Worm (Caenorhabditis elegans): ENCODE results near the gene pqm-1.

Gene pqm-1

ce11 chrII:11152495-11152894 lies at the start of gene pqm-1:
Gene pqm-1, minus strand, starts transcription at chrII:11152595.
- TF ChIP-seq hnd-1 (tag; optimal IDR thresholded peaks at IDR 0.05) (no peak), F13C5.2 (tag; optimal IDR thresholded peaks at IDR 0.05) (no peak), tbx-37 (GFP tag; conservative IDR thresholded peaks at IDR 0.05) (no peak), pes-1 (GFP tag; IDR thresholded peaks at IDR 0.05) (no peak), B0310.2 (tag; optimal IDR thresholded peaks at IDR 0.05) (no peak), hmbx-1 (tag; optimal IDR thresholded peaks at IDR 0.05) (no peak)

ce11 chrII:11200234-11200755 lies 47.9 kb upstream of the pqm-1 start:
- no peak for TF ChIP-seq flt-1 (GFP tag; IDR thresholded peaks at IDR 0.05)
- no peak for TF ChIP-seq tbx-37 (GFP tag; conservative IDR thresholded peaks at IDR 0.05)
- TF ChIP-seq hnd-1 (tag; optimal IDR thresholded peaks at IDR 0.05), result no peak
- no peak for TF ChIP-seq ets-7 (tag; optimal IDR thresholded peaks at IDR 0.05)
- no peak for TF ChIP-seq ceh-36 (tag; optimal IDR thresholded peaks at IDR 0.05)
- TF ChIP-seq sea-1 (GFP tag; conservative IDR thresholded peaks at IDR 0.05), result no peak
- TF ChIP-seq F13C5.2 (tag; optimal IDR thresholded peaks at IDR 0.05), result no peak
- no peak for TF ChIP-seq ama-1 (optimal IDR thresholded peaks at IDR 0.05)

ce11 chrII:11193523-11193922 lies 41.1 kb upstream of the pqm-1 start:
- TF ChIP-seq scrt-1 (GFP tag; IDR thresholded peaks at IDR 0.05), result no peak
- no peak for TF ChIP-seq ceh-36 (tag; optimal IDR thresholded peaks at IDR 0.05)
- no peak for TF ChIP-seq tra-4 (tag; optimal IDR thresholded peaks at IDR 0.05)
- TF ChIP-seq pes-1 (GFP tag; IDR thresholded peaks at IDR 0.05), result no peak

- TF ChIP-seq hmbx-1 (tag; optimal IDR thresholded peaks at IDR 0.05), result no peak
- TF ChIP-seq tbx-37 (GFP tag; conservative IDR thresholded peaks at IDR 0.05), result no peak
- TF ChIP-seq flt-1 (GFP tag; IDR thresholded peaks at IDR 0.05), result no peak
- no peak for TF ChIP-seq hmg-4 (GFP tag; optimal IDR thresholded peaks at IDR 0.05)
- TF ChIP-seq ceh-36 (tag; optimal IDR thresholded peaks at IDR 0.05), result no peak
- TF ChIP-seq tra-4 (tag; optimal IDR thresholded peaks at IDR 0.05), result no peak
- TF ChIP-seq pes-1 (GFP tag; IDR thresholded peaks at IDR 0.05), result no peak
- TF ChIP-seq ets-7 (tag; optimal IDR thresholded peaks at IDR 0.05), result no peak
Measured at ce11 chrII:11192488-11192887, 40.1 kb upstream of the pqm-1 start.

- no peak for TF ChIP-seq tbx-11 (GFP tag; IDR thresholded peaks at IDR 0.05)
- no peak for TF ChIP-seq B0310.2 (tag; optimal IDR thresholded peaks at IDR 0.05)
- TF ChIP-seq aly-1 (tag; optimal IDR thresholded peaks at IDR 0.05), result no peak
- no peak for TF ChIP-seq ama-1 (optimal IDR thresholded peaks at IDR 0.05)
- TF ChIP-seq tbx-37 (GFP tag; conservative IDR thresholded peaks at IDR 0.05), result no peak
Measured at ce11 chrII:11188026-11188425, 35.6 kb upstream of the pqm-1 start, which contains the start of gene F37H8.5. Gene F37H8.5, plus strand, starts transcription at chrII:11188206.

ce11 chrII:11185728-11186127 lies 33.3 kb upstream of the pqm-1 start, which contains the start of gene sfxn-1.2:
Gene sfxn-1.2, plus strand, starts transcription at chrII:11186028.
- TF ChIP-seq ets-7 (tag; optimal IDR thresholded peaks at IDR 0.05), result no peak
- no peak for TF ChIP-seq ama-1 (optimal IDR thresholded peaks at IDR 0.05)
- no peak for TF ChIP-seq hmg-4 (GFP tag; optimal IDR thresholded peaks at IDR 0.05)
- TF ChIP-seq sea-1 (GFP tag; conservative IDR thresholded peaks at IDR 0.05), result no peak
- TF ChIP-seq tra-4 (tag; optimal IDR thresholded peaks at IDR 0.05), result no peak
- TF ChIP-seq hmbx-1 (tag; optimal IDR thresholded peaks at IDR 0.05), result no peak
- no peak for TF ChIP-seq tbx-11 (GFP tag; IDR thresholded peaks at IDR 0.05)
- no peak for TF ChIP-seq flt-1 (GFP tag; IDR thresholded peaks at IDR 0.05)
- no peak for TF ChIP-seq tbx-37 (GFP tag; conservative IDR thresholded peaks at IDR 0.05)
- TF ChIP-seq F13C5.2 (tag; optimal IDR thresholded peaks at IDR 0.05), result no peak
- TF ChIP-seq pes-1 (GFP tag; IDR thresholded peaks at IDR 0.05), result no peak
- TF ChIP-seq scrt-1 (GFP tag; IDR thresholded peaks at IDR 0.05), result no peak
- TF ChIP-seq ceh-36 (tag; optimal IDR thresholded peaks at IDR 0.05), result no peak
- no peak for TF ChIP-seq hnd-1 (tag; optimal IDR thresholded peaks at IDR 0.05)
- TF ChIP-seq ceh-13 (GFP tag; optimal IDR thresholded peaks at IDR 0.05), result no peak
- no peak for TF ChIP-seq B0310.2 (tag; optimal IDR thresholded peaks at IDR 0.05)
- TF ChIP-seq aly-1 (tag; optimal IDR thresholded peaks at IDR 0.05), result no peak

- TF ChIP-seq ets-7 (tag; optimal IDR thresholded peaks at IDR 0.05), result no peak
- TF ChIP-seq aly-1 (tag; optimal IDR thresholded peaks at IDR 0.05), result no peak
- peak; percentile 65 for TF ChIP-seq hmg-4 (GFP tag; optimal IDR thresholded peaks at IDR 0.05)
- TF ChIP-seq flt-1 (GFP tag; IDR thresholded peaks at IDR 0.05), result no peak
- TF ChIP-seq F13C5.2 (tag; optimal IDR thresholded peaks at IDR 0.05), result peak; percentile 44
Measured at ce11 chrII:11184757-11185341, 32.5 kb upstream of the pqm-1 start, which contains the start of gene lir-3. Gene lir-3, minus strand, starts transcription at chrII:11184807.

ce11 chrII:11181250-11181704 lies 28.9 kb upstream of the pqm-1 start, which contains the start of gene bigr-1:
Gene bigr-1, plus strand, starts transcription at chrII:11181654.
- TF ChIP-seq ama-1 (optimal IDR thresholded peaks at IDR 0.05) (no peak), ceh-36 (tag; optimal IDR thresholded peaks at IDR 0.05) (no peak), flt-1 (GFP tag; IDR thresholded peaks at IDR 0.05) (no peak), aly-1 (tag; optimal IDR thresholded peaks at IDR 0.05) (no peak), ets-7 (tag; optimal IDR thresholded peaks at IDR 0.05) (no peak), sea-1 (GFP tag; conservative IDR thresholded peaks at IDR 0.05) (no peak), B0310.2 (tag; optimal IDR thresholded peaks at IDR 0.05) (no peak), hmbx-1 (tag; optimal IDR thresholded peaks at IDR 0.05) (no peak), scrt-1 (GFP tag; IDR thresholded peaks at IDR 0.05) (no peak), F13C5.2 (tag; optimal IDR thresholded peaks at IDR 0.05) (no peak), hnd-1 (tag; optimal IDR thresholded peaks at IDR 0.05) (no peak), hmg-4 (GFP tag; optimal IDR thresholded peaks at IDR 0.05) (no peak), tra-4 (tag; optimal IDR thresholded peaks at IDR 0.05) (no peak), ceh-13 (GFP tag; optimal IDR thresholded peaks at IDR 0.05) (no peak), tbx-37 (GFP tag; conservative IDR thresholded peaks at IDR 0.05) (no peak)

All from whole organism, early embryonic.